Worm (Caenorhabditis elegans) whole organism, young adult: ENCODE measurements around the gene spe-45.

Experiments used
- F57A8.1 ChIP-seq: fragments of 200-800 bp; sonication (Bioruptor generic); optimal IDR thresholded peaks from 2 replicates; lab custom pipeline; 2018; ENCODE audit warnings: mild to moderate bottlenecking, missing genetic modification characterization, moderate library complexity, missing compliant biosample characterization
- hmg-1.2 ChIP-seq: fragments of 200-800 bp; sonication (Bioruptor generic); IDR thresholded peaks from 2 replicates; pipeline ENCODE4 v1.3.6; 2022; ENCODE audit warnings: missing genetic modification reagents, missing genetic modification characterization, missing compliant biosample characterization
- madf-10 ChIP-seq: sonication (generic microtip); optimal IDR thresholded peaks from 2 replicates; lab custom pipeline; 2016; ENCODE audit warnings: mild to moderate bottlenecking, missing genetic modification characterization, missing compliant biosample characterization
- unc-130 ChIP-seq: sonication (generic microtip); optimal IDR thresholded peaks from 2 replicates; lab custom pipeline; 2016; ENCODE audit warnings: missing genetic modification reagents, missing genetic modification characterization, missing compliant biosample characterization

spe-45 gene

DNA sequence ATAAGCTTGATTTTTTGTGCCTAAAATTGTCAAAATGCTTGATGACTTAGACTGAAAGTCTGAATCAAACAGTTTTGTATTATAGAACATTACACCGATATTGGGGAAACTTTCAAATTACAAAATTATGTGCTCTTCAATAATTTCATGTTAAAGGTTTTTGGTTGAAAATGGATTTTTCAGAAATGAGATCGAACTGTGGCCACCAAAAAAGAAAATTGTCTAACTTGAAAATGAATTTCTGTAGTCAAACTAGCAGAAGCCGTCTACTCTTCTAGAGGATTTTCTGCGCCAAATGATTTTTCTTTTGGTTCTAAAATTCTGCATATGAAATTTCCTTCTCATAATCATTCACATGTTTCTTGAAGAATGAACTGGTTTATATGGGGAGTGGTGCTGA is 49.0 kb downstream of the spe-45 start:
- TF ChIP-seq hmg-1.2, result no peak
- no peak for TF ChIP-seq madf-10
- TF ChIP-seq F57A8.1 (GFP tag; lab: Kevin White, UChicago), result no peak
- TF ChIP-seq unc-130 (GFP tag; lab: Kevin White, UChicago), result no peak
- TF ChIP-seq, all 124 proteins: peak for 0
